Worm (Caenorhabditis elegans) whole organism, midembryonic: ENCODE measurements around the gene F27C8.2.

ENCODE experiments used
- med-1 ChIP-seq: sonication (generic microtip); optimal IDR thresholded peaks from 2 replicates; lab custom pipeline; 2017; ENCODE audit warnings: missing genetic modification characterization, mild to moderate bottlenecking, missing compliant biosample characterization, antibody characterized with exemption, missing genetic modification reagents; ENCODE audit not compliant: insufficient read depth
- ref-1 ChIP-seq: fragments of 200-800 bp; sonication (Bioruptor generic); conservative IDR thresholded peaks from 2 replicates; pipeline ENCODE4 v1.3.6; 2022; ENCODE audit warnings: missing genetic modification reagents, missing genetic modification characterization, missing compliant biosample characterization
- ztf-23 ChIP-seq: fragments of 200-800 bp; sonication (Bioruptor generic); IDR thresholded peaks from 2 replicates; pipeline ENCODE4 v1.3.6; 2022; ENCODE audit warnings: missing genetic modification reagents, missing genetic modification characterization, missing compliant biosample characterization
- ztf-29 ChIP-seq: fragments of 200-800 bp; sonication (Bioruptor generic); IDR thresholded peaks from 2 replicates; pipeline ENCODE4 v1.3.6; 2022; ENCODE audit warnings: missing genetic modification reagents, missing genetic modification characterization, missing compliant biosample characterization

- TF ChIP-seq ref-1 (GFP tag; lab: Robert Waterston, UW) (no peak), ztf-29 (GFP tag; lab: Robert Waterston, UW) (no peak), med-1 (no peak), ztf-23 (no peak)
Measured at ce11 chrIV:9614695-9615094, 18.5 kb downstream of the F27C8.2 start, which contains the start of gene elt-1.
